Worm (Caenorhabditis elegans) whole organism, L1 larva: Measurements from ENCODE around the gene raga-1.

Source experiments
- C16A3.4 ChIP-seq: fragments of 150-350 bp; optimal IDR thresholded peaks from 2 replicates; lab custom pipeline; 2014; ENCODE audit warnings: missing biosample characterization, missing genetic modification characterization
- F16B12.6 ChIP-seq: fragments of 150-350 bp; optimal IDR thresholded peaks from 2 replicates; lab custom pipeline; 2014; ENCODE audit warnings: missing biosample characterization, missing genetic modification characterization
- Y116A8C.19 ChIP-seq: sonication (generic microtip); optimal IDR thresholded peaks from 2 replicates; lab custom pipeline; 2016; ENCODE audit warnings: missing compliant biosample characterization, missing genetic modification characterization, borderline replicate concordance
- alr-1 ChIP-seq: fragments of 200-800 bp; sonication (Bioruptor generic); optimal IDR thresholded peaks from 2 replicates; lab custom pipeline; 2018; ENCODE audit warnings: borderline replicate concordance, mild to moderate bottlenecking, missing genetic modification characterization, missing compliant biosample characterization
- aly-2 ChIP-seq: fragments of 150-350 bp; optimal IDR thresholded peaks from 2 replicates; lab custom pipeline; 2014; ENCODE audit warnings: missing biosample characterization, missing genetic modification characterization
- ama-1 ChIP-seq: fragments of 150-350 bp; optimal IDR thresholded peaks from 2 replicates; lab custom pipeline; 2014
- ceh-63 ChIP-seq: fragments of 200-800 bp; sonication (Bioruptor generic); optimal IDR thresholded peaks from 2 replicates; lab custom pipeline; 2018; ENCODE audit warnings: mild to moderate bottlenecking, missing genetic modification characterization, missing compliant biosample characterization
- ceh-8 ChIP-seq: fragments of 200-800 bp; sonication (Bioruptor generic); optimal IDR thresholded peaks from 2 replicates; lab custom pipeline; 2018; ENCODE audit warnings: mild to moderate bottlenecking, missing genetic modification characterization, moderate library complexity, missing compliant biosample characterization
- ceh-82 ChIP-seq, 3 experiments: fragments of 150-350 bp in 1 of 3; sonication (generic microtip) in 2 of 3; optimal IDR thresholded peaks; 2 replicates each; lab custom pipeline; 2014 to 2017; ENCODE audit warnings: missing biosample characterization in 3 of 3, missing genetic modification characterization in 3 of 3
- ceh-90 ChIP-seq: sonication (generic microtip); optimal IDR thresholded peaks from 2 replicates; lab custom pipeline; 2016; ENCODE audit warnings: missing genetic modification characterization, missing compliant biosample characterization
- ces-1 ChIP-seq: fragments of 150-350 bp; optimal IDR thresholded peaks from 2 replicates; lab custom pipeline; 2014; ENCODE audit warnings: missing biosample characterization, missing genetic modification reagents, missing genetic modification characterization
- dpl-1 ChIP-seq, 3 experiments: fragments of 150-350 bp in 2 of 3; sonication (generic microtip) in 1 of 3; optimal IDR thresholded peaks; 2 replicates each; lab custom pipeline; 2014 to 2017; ENCODE audit warnings: missing biosample characterization in 3 of 3, missing genetic modification characterization in 3 of 3, missing genetic modification reagents in 3 of 3
- efl-1 ChIP-seq, 4 experiments: fragments of 150-350 bp; optimal IDR thresholded peaks in 3 of 4; peaks in 1 of 4; 1 replicate in 1 of 4; 2 replicates in 3 of 4; lab custom pipeline; 2014; ENCODE audit warnings: missing biosample characterization in 2 of 4, missing genetic modification characterization in 2 of 4, missing genetic modification reagents in 2 of 4
- efl-3 ChIP-seq: fragments of 200-800 bp; sonication (Bioruptor generic); optimal IDR thresholded peaks from 2 replicates; lab custom pipeline; 2018; ENCODE audit warnings: mild to moderate bottlenecking, missing genetic modification characterization, missing compliant biosample characterization
- egl-13 ChIP-seq: sonication (generic microtip); optimal IDR thresholded peaks from 2 replicates; lab custom pipeline; 2016; ENCODE audit warnings: missing genotype, missing genetic modification reagents, missing genetic modification characterization, missing compliant biosample characterization
- egl-27 ChIP-seq, 2 experiments: fragments of 150-350 bp in 1 of 2; sonication (generic microtip); optimal IDR thresholded peaks; 3 replicates each; lab custom pipeline; 2017 to 2018; ENCODE audit warnings: missing biosample characterization in 2 of 2, missing genetic modification characterization in 2 of 2, missing genetic modification reagents in 2 of 2
- elt-3 ChIP-seq, 6 experiments: fragments of 150-350 bp in 1 of 6; sonication (generic microtip); optimal IDR thresholded peaks; 2 replicates each; lab custom pipeline; 2017 to 2018; ENCODE audit warnings: missing biosample characterization in 6 of 6, missing genetic modification characterization in 6 of 6, inconsistent platforms in 1 of 6
- ets-5 ChIP-seq: fragments of 200-800 bp; sonication (Bioruptor generic); IDR thresholded peaks from 2 replicates; pipeline ENCODE4 v1.3.6; 2022; ENCODE audit warnings: missing genetic modification characterization, missing compliant biosample characterization
- fkh-4 ChIP-seq: sonication (generic microtip); optimal IDR thresholded peaks from 2 replicates; lab custom pipeline; 2016; ENCODE audit warnings: missing compliant biosample characterization, missing genetic modification characterization, borderline replicate concordance
- fkh-8 ChIP-seq: sonication (generic microtip); optimal IDR thresholded peaks from 2 replicates; lab custom pipeline; 2016; ENCODE audit warnings: mild to moderate bottlenecking, missing genetic modification characterization, missing compliant biosample characterization
- fos-1 ChIP-seq: fragments of 150-350 bp; optimal IDR thresholded peaks from 2 replicates; lab custom pipeline; 2014; ENCODE audit warnings: missing biosample characterization, missing genetic modification characterization
- grh-1 ChIP-seq: fragments of 200-800 bp; sonication (Bioruptor generic); IDR thresholded peaks from 2 replicates; pipeline ENCODE4 v1.3.6; 2022; ENCODE audit warnings: missing genetic modification reagents, missing genetic modification characterization, missing compliant biosample characterization
- hlh-4 ChIP-seq: sonication (generic microtip); optimal IDR thresholded peaks from 2 replicates; lab custom pipeline; 2016; ENCODE audit warnings: mild to moderate bottlenecking, missing genetic modification characterization, missing compliant biosample characterization
- isw-1 ChIP-seq: fragments of 200-800 bp; sonication (Bioruptor generic); IDR thresholded peaks from 2 replicates; pipeline ENCODE4 v1.3.6; 2022; ENCODE audit warnings: missing genetic modification characterization, missing compliant biosample characterization
- jun-1 ChIP-seq: fragments of 150-350 bp; optimal IDR thresholded peaks from 2 replicates; lab custom pipeline; 2014; ENCODE audit warnings: missing biosample characterization, missing genetic modification reagents, missing genetic modification characterization
- lin-13 ChIP-seq: fragments of 150-350 bp; optimal IDR thresholded peaks from 2 replicates; lab custom pipeline; 2014; ENCODE audit warnings: missing biosample characterization, missing genetic modification reagents, missing genetic modification characterization
- lin-14 ChIP-seq: fragments of 200-800 bp; sonication (Bioruptor generic); optimal IDR thresholded peaks from 2 replicates; lab custom pipeline; 2018; ENCODE audit warnings: mild to moderate bottlenecking, missing genetic modification characterization, moderate library complexity, missing compliant biosample characterization
- lin-35 ChIP-seq, 2 experiments: fragments of 150-350 bp; optimal IDR thresholded peaks; 2 replicates each; lab custom pipeline; 2014; ENCODE audit warnings: missing biosample characterization in 2 of 2, missing genetic modification characterization in 2 of 2, missing genetic modification reagents in 2 of 2
- lin-39 ChIP-seq: fragments of 150-350 bp; optimal IDR thresholded peaks from 2 replicates; lab custom pipeline; 2014; ENCODE audit warnings: missing biosample characterization, missing genetic modification reagents, missing genetic modification characterization
- lsy-2 ChIP-seq, 2 experiments: fragments of 150-350 bp; optimal IDR thresholded peaks; 2 replicates each; lab custom pipeline; 2014; ENCODE audit warnings: missing biosample characterization in 2 of 2, missing genetic modification characterization in 2 of 2
- mab-9 ChIP-seq: fragments of 200-800 bp; sonication (Bioruptor generic); IDR thresholded peaks from 2 replicates; pipeline ENCODE4 v1.3.6; 2022; ENCODE audit warnings: missing genetic modification reagents, missing genetic modification characterization, missing compliant biosample characterization
- nhr-11 ChIP-seq: fragments of 150-350 bp; optimal IDR thresholded peaks from 2 replicates; lab custom pipeline; 2014; ENCODE audit warnings: missing biosample characterization, missing genetic modification characterization
- nhr-237 ChIP-seq: fragments of 150-350 bp; optimal IDR thresholded peaks from 2 replicates; lab custom pipeline; 2014; ENCODE audit warnings: missing biosample characterization, missing genetic modification characterization
- nhr-47 ChIP-seq: sonication (generic microtip); optimal IDR thresholded peaks from 2 replicates; lab custom pipeline; 2016; ENCODE audit warnings: mild to moderate bottlenecking, missing genetic modification characterization, moderate library complexity, missing compliant biosample characterization
- nhr-71 ChIP-seq: sonication (generic microtip); optimal IDR thresholded peaks from 2 replicates; lab custom pipeline; 2016; ENCODE audit warnings: mild to moderate bottlenecking, missing genetic modification characterization, moderate library complexity, missing compliant biosample characterization
- nhr-84 ChIP-seq: sonication (generic microtip); optimal IDR thresholded peaks from 2 replicates; lab custom pipeline; 2017; ENCODE audit warnings: missing biosample characterization, missing genetic modification characterization
- nhr-85 ChIP-seq: sonication (generic microtip); peaks from one replicate; lab custom pipeline; 2016; ENCODE audit warnings: missing genetic modification characterization, inconsistent platforms, missing compliant biosample characterization
- nhr-90 ChIP-seq: sonication (generic microtip); optimal IDR thresholded peaks from 2 replicates; lab custom pipeline; 2016; ENCODE audit warnings: mild to moderate bottlenecking, missing genetic modification characterization, missing compliant biosample characterization; ENCODE audit not compliant: poor library complexity
- pqm-1 ChIP-seq: sonication (generic microtip); optimal IDR thresholded peaks from 3 replicates; lab custom pipeline; 2017; ENCODE audit warnings: missing biosample characterization, missing genetic modification characterization
- rnt-1 ChIP-seq: sonication (generic microtip); optimal IDR thresholded peaks from 2 replicates; lab custom pipeline; 2016; ENCODE audit warnings: mild to moderate bottlenecking, missing genetic modification characterization, moderate library complexity, missing compliant biosample characterization
- skn-1 ChIP-seq: fragments of 150-350 bp; optimal IDR thresholded peaks from 2 replicates; lab custom pipeline; 2014; ENCODE audit warnings: missing biosample characterization, missing genetic modification characterization
- sox-4 ChIP-seq: sonication (generic microtip); optimal IDR thresholded peaks from 2 replicates; lab custom pipeline; 2016; ENCODE audit warnings: missing genetic modification characterization, missing compliant biosample characterization
- sptf-1 ChIP-seq: fragments of 150-350 bp; optimal IDR thresholded peaks from 2 replicates; lab custom pipeline; 2014; ENCODE audit warnings: missing biosample characterization, missing genetic modification characterization
- tbx-2 ChIP-seq: sonication (generic microtip); optimal IDR thresholded peaks from 2 replicates; lab custom pipeline; 2016; ENCODE audit warnings: missing genetic modification characterization, missing compliant biosample characterization
- unc-62 ChIP-seq: fragments of 150-350 bp; optimal IDR thresholded peaks from 2 replicates; lab custom pipeline; 2014; ENCODE audit warnings: missing biosample characterization, missing genetic modification reagents, missing genetic modification characterization
- unc-86 ChIP-seq: sonication (generic microtip); optimal IDR thresholded peaks from 2 replicates; lab custom pipeline; 2016; ENCODE audit warnings: missing genetic modification characterization, missing compliant biosample characterization
- xbp-1 ChIP-seq: sonication (generic microtip); optimal IDR thresholded peaks from 2 replicates; lab custom pipeline; 2016; ENCODE audit warnings: missing genetic modification characterization, missing compliant biosample characterization
- ztf-11 ChIP-seq, 2 experiments: sonication (generic microtip); optimal IDR thresholded peaks; 2 replicates each; lab custom pipeline; 2016 to 2017; ENCODE audit warnings: missing genetic modification characterization in 2 of 2, missing biosample characterization in 1 of 2, missing compliant biosample characterization in 1 of 2
- ztf-4 ChIP-seq: fragments of 150-350 bp; optimal IDR thresholded peaks from 2 replicates; lab custom pipeline; 2014; ENCODE audit warnings: missing biosample characterization, missing genetic modification characterization

The raga-1 gene

DNA sequence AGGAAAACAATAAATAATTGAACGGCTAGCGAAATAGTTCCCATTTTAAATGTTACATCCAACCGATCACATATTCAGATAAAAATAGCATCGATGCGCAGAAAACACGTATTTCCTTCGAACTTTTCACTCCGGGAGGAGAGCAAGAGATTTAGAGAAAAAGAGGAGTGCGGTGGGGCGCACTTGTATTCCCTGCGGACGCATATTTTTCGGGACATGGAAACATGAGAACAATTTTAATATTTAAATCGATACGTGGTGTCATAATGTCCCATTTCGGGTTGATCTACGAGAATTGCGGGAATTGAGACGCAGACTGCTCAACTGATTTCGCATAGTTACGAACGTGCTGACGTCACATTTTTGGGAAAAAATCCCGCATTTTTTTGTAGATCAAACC is 7.7 kb upstream of the raga-1 start, which contains the start of gene C47G2.4 (continued):
- TF ChIP-seq ceh-8 (GFP tag; lab: Kevin White, UChicago) (no peak), ztf-4 (no peak), nhr-84 (tag; lab: Kevin White, UChicago) (no peak), nhr-85 (tag; lab: Kevin White, UChicago) (peak; percentile 76), ceh-63 (GFP tag; lab: Kevin White, UChicago) (no peak), F16B12.6 (tag; lab: Kevin White, UChicago) (peak; percentile 65), fkh-4 (no peak), ztf-11 (tag; optimal IDR thresholded peaks at IDR 0.05; lab: Kevin White, UChicago) (peak in 1 of 2 experiments; percentile 26), fos-1 (tag; lab: Kevin White, UChicago) (peak; percentile 12), nhr-11 (no peak), ets-5 (GFP tag; lab: Robert Waterston, UW) (no peak), ceh-90 (no peak), ces-1 (GFP tag; lab: Kevin White, UChicago) (no peak), skn-1 (tag; lab: Kevin White, UChicago) (peak; percentile 50), unc-62 (GFP tag; lab: Kevin White, UChicago) (no peak), ceh-82 (tag; optimal IDR thresholded peaks at IDR 0.05; lab: Kevin White, UChicago) (peak; percentile 69 to 83 (median 71)), nhr-237 (tag; lab: Kevin White, UChicago) (no peak), nhr-90 (tag; lab: Kevin White, UChicago) (peak; percentile 64), dpl-1 (GFP tag; optimal IDR thresholded peaks at IDR 0.05; lab: Kevin White, UChicago) (peak; percentile 64 to 77 (median 71)), elt-3 (tag; optimal IDR thresholded peaks at IDR 0.05; lab: Kevin White, UChicago) (peak in 1 of 6 experiments; percentile 20), isw-1 (GFP tag; lab: Robert Waterston, UW) (peak; percentile 55), C16A3.4 (tag; lab: Kevin White, UChicago) (peak; percentile 77), nhr-71 (tag; lab: Kevin White, UChicago) (peak; percentile 81), efl-1 (optimal IDR thresholded peaks at IDR 0.05; lab: Kevin White, UChicago) (peak; percentile 79), efl-1 (GFP tag; optimal IDR thresholded peaks at IDR 0.05 in 1 of 2; lab: Kevin White, UChicago) (peak; percentile 76 to 97), pqm-1 (tag; lab: Kevin White, UChicago) (no peak), alr-1 (tag; lab: Kevin White, UChicago) (no peak), aly-2 (tag; lab: Kevin White, UChicago) (no peak), ama-1 (no peak), sox-4 (tag; lab: Kevin White, UChicago) (no peak), hlh-4 (tag; lab: Kevin White, UChicago) (no peak), fkh-8 (tag; lab: Kevin White, UChicago) (peak; percentile 49)

DNA sequence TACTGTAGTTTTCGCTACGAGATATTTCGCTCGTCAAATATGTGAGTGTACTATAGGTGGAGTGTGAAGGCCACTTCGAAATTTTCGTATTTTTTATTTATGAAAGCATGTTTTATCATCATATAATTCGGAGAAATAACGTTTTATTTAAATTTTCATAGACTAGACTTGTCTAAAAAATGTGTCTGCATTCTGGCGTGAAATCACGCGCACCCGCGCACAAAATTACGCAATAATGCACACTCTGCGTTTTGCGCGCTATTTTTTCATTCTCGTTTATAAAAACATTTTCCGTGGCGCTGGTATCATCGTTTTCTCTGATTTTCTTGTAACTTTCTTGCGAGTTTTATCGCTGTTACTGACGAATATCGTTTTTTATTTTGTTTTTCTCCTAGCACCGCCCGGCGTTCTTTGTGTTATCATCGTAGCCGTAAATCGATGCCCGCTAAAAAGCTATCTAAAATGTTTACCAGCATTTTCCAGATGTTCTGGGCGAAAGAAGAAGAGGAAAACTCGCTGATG is 3.9 kb upstream of the raga-1 start, which contains the start of gene saps-1:
saps-1 (plus strand) TSS at position 472 of the 522 bp plus-strand sequence.
- peak; percentile 12 for TF ChIP-seq nhr-47 (tag; lab: Kevin White, UChicago)
- no peak for TF ChIP-seq ceh-63 (GFP tag; lab: Kevin White, UChicago)
- TF ChIP-seq sptf-1 (tag; lab: Kevin White, UChicago) = no peak
- no peak for TF ChIP-seq unc-86 (tag; lab: Kevin White, UChicago)
- TF ChIP-seq egl-13 (tag; lab: Kevin White, UChicago) = no peak
- TF ChIP-seq lin-35 (GFP tag; optimal IDR thresholded peaks at IDR 0.05; lab: Kevin White, UChicago) = peak; percentile 25 to 58
- TF ChIP-seq lin-13 (GFP tag; lab: Kevin White, UChicago) = no peak
- no peak for TF ChIP-seq ets-5 (GFP tag; lab: Robert Waterston, UW)
- no peak for TF ChIP-seq xbp-1 (tag; lab: Kevin White, UChicago)
- TF ChIP-seq sox-4 (tag; lab: Kevin White, UChicago) = no peak
- no peak for TF ChIP-seq lin-39 (tag; lab: Kevin White, UChicago)
- no peak for TF ChIP-seq jun-1 (tag; lab: Kevin White, UChicago)
- no peak for TF ChIP-seq efl-3
- peak; percentile 35 for TF ChIP-seq rnt-1
- no peak for TF ChIP-seq ceh-90
- no peak for TF ChIP-seq nhr-90 (tag; lab: Kevin White, UChicago)
- TF ChIP-seq tbx-2 (tag; lab: Kevin White, UChicago) = no peak
- no peak for TF ChIP-seq ama-1
- no peak for TF ChIP-seq egl-27 (tag; optimal IDR thresholded peaks at IDR 0.05; lab: Kevin White, UChicago)
- no peak for TF ChIP-seq fkh-4
- TF ChIP-seq nhr-71 (tag; lab: Kevin White, UChicago) = peak; percentile 19
- TF ChIP-seq nhr-237 (tag; lab: Kevin White, UChicago) = no peak
- TF ChIP-seq nhr-84 (tag; lab: Kevin White, UChicago) = no peak
- TF ChIP-seq lin-14 = no peak
- peak; percentile 33 to 41 for TF ChIP-seq lsy-2 (tag; optimal IDR thresholded peaks at IDR 0.05; lab: Kevin White, UChicago)
- TF ChIP-seq ces-1 (GFP tag; lab: Kevin White, UChicago) = no peak
- TF ChIP-seq grh-1 (GFP tag; lab: Robert Waterston, UW) = no peak
- TF ChIP-seq Y116A8C.19 (tag; lab: Kevin White, UChicago) = no peak
- TF ChIP-seq mab-9 (GFP tag; lab: Robert Waterston, UW) = no peak
- no peak for TF ChIP-seq isw-1 (GFP tag; lab: Robert Waterston, UW)
